Worm (Caenorhabditis elegans) whole organism, early embryonic: ENCODE results near the gene rod-1.

Source experiments
- B0310.2 ChIP-seq: sonication (generic microtip); optimal IDR thresholded peaks from 2 replicates; lab custom pipeline; 2016; ENCODE audit warnings: mild to moderate bottlenecking, missing genetic modification characterization, missing compliant biosample characterization
- F13C5.2 ChIP-seq: sonication (generic microtip); optimal IDR thresholded peaks from 2 replicates; lab custom pipeline; 2017; ENCODE audit warnings: mild to moderate bottlenecking, missing genetic modification characterization, inconsistent platforms, missing compliant biosample characterization
- aly-1 ChIP-seq: sonication (generic microtip); optimal IDR thresholded peaks from 2 replicates; lab custom pipeline; 2016; ENCODE audit warnings: missing genetic modification characterization, missing compliant biosample characterization
- ama-1 ChIP-seq: fragments of 150-350 bp; optimal IDR thresholded peaks from 2 replicates; lab custom pipeline; 2014
- ceh-13 ChIP-seq: fragments of 200-800 bp; sonication (Bioruptor generic); optimal IDR thresholded peaks from 2 replicates; lab custom pipeline; 2018; ENCODE audit warnings: mild to moderate bottlenecking, missing genetic modification characterization, missing compliant biosample characterization
- ceh-36 ChIP-seq: sonication (generic microtip); optimal IDR thresholded peaks from 2 replicates; lab custom pipeline; 2016; ENCODE audit warnings: missing genetic modification characterization, inconsistent platforms, missing compliant biosample characterization
- ets-7 ChIP-seq: sonication (generic microtip); optimal IDR thresholded peaks from 2 replicates; lab custom pipeline; 2016; ENCODE audit warnings: missing genotype, missing genetic modification characterization, missing compliant biosample characterization
- flt-1 ChIP-seq: fragments of 200-800 bp; sonication (Bioruptor generic); IDR thresholded peaks from 2 replicates; pipeline ENCODE4 v1.3.6; 2022; ENCODE audit warnings: missing genetic modification characterization, missing compliant biosample characterization
- hmbx-1 ChIP-seq: sonication (generic microtip); optimal IDR thresholded peaks from 2 replicates; lab custom pipeline; 2016; ENCODE audit warnings: mild to moderate bottlenecking, missing genetic modification characterization, missing compliant biosample characterization
- hmg-4 ChIP-seq: fragments of 200-800 bp; sonication (Bioruptor generic); optimal IDR thresholded peaks from 2 replicates; lab custom pipeline; 2018; ENCODE audit warnings: mild to moderate bottlenecking, missing genetic modification characterization, missing compliant biosample characterization
- hnd-1 ChIP-seq: sonication (generic microtip); optimal IDR thresholded peaks from 2 replicates; lab custom pipeline; 2016; ENCODE audit warnings: missing genetic modification characterization, missing compliant biosample characterization
- pes-1 ChIP-seq: fragments of 200-800 bp; sonication (Bioruptor generic); IDR thresholded peaks from 2 replicates; pipeline ENCODE4 v1.3.6; 2022; ENCODE audit warnings: missing genetic modification reagents, missing genetic modification characterization, missing compliant biosample characterization
- scrt-1 ChIP-seq: fragments of 200-800 bp; sonication (Bioruptor generic); IDR thresholded peaks from 2 replicates; pipeline ENCODE4 v1.3.6; 2022; ENCODE audit warnings: missing genetic modification characterization, missing compliant biosample characterization
- sea-1 ChIP-seq: fragments of 200-800 bp; sonication (Bioruptor generic); conservative IDR thresholded peaks from 2 replicates; pipeline ENCODE4 v1.3.6; 2022; ENCODE audit warnings: missing genetic modification characterization, missing compliant biosample characterization
- tbx-11 ChIP-seq: fragments of 200-800 bp; sonication (Bioruptor generic); IDR thresholded peaks from 2 replicates; pipeline ENCODE4 v1.3.6; 2022; ENCODE audit warnings: missing genetic modification characterization, missing compliant biosample characterization
- tbx-37 ChIP-seq: fragments of 200-800 bp; sonication (Bioruptor generic); conservative IDR thresholded peaks from 2 replicates; pipeline ENCODE4 v1.3.6; 2022; ENCODE audit warnings: missing genetic modification reagents, missing genetic modification characterization, missing compliant biosample characterization
- tra-4 ChIP-seq: sonication (generic microtip); optimal IDR thresholded peaks from 2 replicates; lab custom pipeline; 2017; ENCODE audit warnings: missing genetic modification characterization, missing compliant biosample characterization

The rod-1 gene

ce11 chrIV:7478134-7478533 lies at the start of gene rod-1:
TSS of gene rod-1 (plus strand) at chrIV:7478452.
- TF ChIP-seq ets-7 (tag; lab: Kevin White, UChicago) (no peak), ceh-36 (no peak), F13C5.2 (tag; lab: Kevin White, UChicago) (no peak), tra-4 (tag; lab: Kevin White, UChicago) (no peak), B0310.2 (tag; lab: Kevin White, UChicago) (no peak), ama-1 (lab: Kevin White, UChicago) (no peak), ceh-13 (no peak), flt-1 (GFP tag; lab: Robert Waterston, UW) (no peak)

DNA sequence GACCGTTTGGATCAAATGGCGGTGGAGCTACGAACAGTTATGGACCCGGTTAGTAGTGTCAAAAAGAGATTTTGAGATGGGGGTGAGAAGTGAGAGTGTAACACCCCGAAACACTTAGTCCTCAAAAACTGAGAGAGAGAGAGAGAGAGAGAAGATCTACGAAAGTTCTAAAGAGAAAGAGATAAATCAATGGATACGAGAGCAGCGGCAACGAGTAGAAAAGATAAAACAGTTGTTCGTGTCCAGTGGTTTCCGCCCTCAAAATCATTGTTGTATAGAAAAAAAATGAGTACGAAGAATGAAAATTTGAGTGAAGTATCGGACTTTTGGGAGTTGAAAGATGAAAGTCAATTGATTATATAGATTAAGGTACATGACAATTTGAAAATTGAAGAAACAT lies 49.3 kb upstream of the rod-1 start:
- TF ChIP-seq tbx-37 (GFP tag; lab: Robert Waterston, UW) (no peak), hmbx-1 (tag; lab: Kevin White, UChicago) (no peak), ets-7 (tag; lab: Kevin White, UChicago) (no peak), hnd-1 (no peak), B0310.2 (tag; lab: Kevin White, UChicago) (no peak), ama-1 (lab: Kevin White, UChicago) (no peak), pes-1 (GFP tag; lab: Robert Waterston, UW) (no peak), ceh-36 (no peak)

DNA sequence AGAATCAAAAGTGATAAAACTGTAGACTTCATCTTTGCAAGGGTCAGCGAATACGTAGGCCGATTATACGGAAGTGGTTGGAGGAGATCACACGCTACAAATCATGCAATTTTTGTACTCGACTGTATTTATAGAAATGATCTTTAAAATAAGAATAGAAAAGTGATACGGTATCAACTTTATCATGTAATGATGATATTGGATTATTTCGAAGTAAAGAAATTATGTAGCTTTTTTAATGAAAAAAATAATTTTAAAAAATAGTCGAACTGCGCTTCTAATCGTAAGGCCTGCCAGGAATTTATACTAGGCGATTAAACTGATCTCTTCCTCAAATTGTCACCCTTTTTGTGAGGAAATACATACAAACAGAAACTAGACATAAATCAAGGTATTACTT lies 44.4 kb upstream of the rod-1 start, which contains the start of gene B0496.11:
Gene B0496.11, minus strand, starts transcription at position 101 of the 400 bp plus-strand sequence.
- TF ChIP-seq aly-1, result no peak
- no peak for TF ChIP-seq hmbx-1 (tag; lab: Kevin White, UChicago)
- TF ChIP-seq tra-4 (tag; lab: Kevin White, UChicago), result no peak
- TF ChIP-seq ets-7 (tag; lab: Kevin White, UChicago), result no peak
- TF ChIP-seq sea-1 (GFP tag; lab: Robert Waterston, UW), result no peak
- TF ChIP-seq ceh-13, result no peak
- no peak for TF ChIP-seq pes-1 (GFP tag; lab: Robert Waterston, UW)
- TF ChIP-seq ama-1 (lab: Kevin White, UChicago), result no peak
- TF ChIP-seq F13C5.2 (tag; lab: Kevin White, UChicago), result no peak
- no peak for TF ChIP-seq flt-1 (GFP tag; lab: Robert Waterston, UW)
- no peak for TF ChIP-seq hmg-4
- TF ChIP-seq tbx-11 (GFP tag; lab: Robert Waterston, UW), result no peak
- TF ChIP-seq ceh-36, result no peak
- no peak for TF ChIP-seq hnd-1
- TF ChIP-seq B0310.2 (tag; lab: Kevin White, UChicago), result no peak
- TF ChIP-seq scrt-1 (GFP tag; lab: Robert Waterston, UW), result no peak
- TF ChIP-seq tbx-37 (GFP tag; lab: Robert Waterston, UW), result no peak

DNA sequence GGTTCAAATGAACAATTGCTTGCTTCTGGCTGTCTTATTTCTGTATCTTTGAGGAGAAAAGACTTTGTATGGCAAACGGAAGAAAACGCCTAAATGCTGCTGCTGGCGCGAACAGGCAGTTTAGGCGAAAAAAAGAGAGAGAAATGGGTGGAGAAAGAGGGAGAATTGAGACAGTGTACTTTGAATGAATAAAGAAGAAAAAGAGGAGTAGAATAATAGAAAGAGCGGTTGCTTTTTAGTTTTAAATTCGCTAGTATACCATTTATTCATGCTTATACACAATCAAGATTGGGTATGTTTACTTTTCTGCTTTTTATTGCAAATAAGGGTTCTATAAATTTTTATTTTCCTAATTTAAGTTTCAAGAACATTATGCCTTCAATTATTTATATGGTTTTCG lies 38.9 kb upstream of the rod-1 start:
- no peak for TF ChIP-seq sea-1 (GFP tag; lab: Robert Waterston, UW)
- no peak for TF ChIP-seq tbx-37 (GFP tag; lab: Robert Waterston, UW)
- TF ChIP-seq pes-1 (GFP tag; lab: Robert Waterston, UW), result no peak
- no peak for TF ChIP-seq aly-1
- no peak for TF ChIP-seq F13C5.2 (tag; lab: Kevin White, UChicago)
- no peak for TF ChIP-seq hmg-4
- TF ChIP-seq hnd-1, result no peak
- no peak for TF ChIP-seq scrt-1 (GFP tag; lab: Robert Waterston, UW)
- TF ChIP-seq tbx-11 (GFP tag; lab: Robert Waterston, UW), result no peak
- no peak for TF ChIP-seq B0310.2 (tag; lab: Kevin White, UChicago)

- TF ChIP-seq hmg-4 (no peak), hnd-1 (no peak), ceh-13 (no peak)
These were observed 38.0 kb upstream of the rod-1 start for ce11 chrIV:7440238-7440637.

ce11 chrIV:7440985-7441384 lies 37.3 kb upstream of the rod-1 start:
- TF ChIP-seq flt-1 (GFP tag; lab: Robert Waterston, UW) (peak; percentile 33; the same call in 1 of the 2 replicates), pes-1 (GFP tag; lab: Robert Waterston, UW) (peak; percentile 53)

ce11 chrIV:7445236-7445635 lies 33.0 kb upstream of the rod-1 start, which contains the start of gene valv-1:
TSS of gene valv-1 (minus strand) at chrIV:7445336.
- no peak for TF ChIP-seq ceh-36
- TF ChIP-seq hmbx-1 (tag; lab: Kevin White, UChicago), result no peak
- no peak for TF ChIP-seq F13C5.2 (tag; lab: Kevin White, UChicago)
- TF ChIP-seq tbx-11 (GFP tag; lab: Robert Waterston, UW), result no peak
- no peak for TF ChIP-seq ama-1 (lab: Kevin White, UChicago)
- TF ChIP-seq ceh-13, result no peak
- TF ChIP-seq ets-7 (tag; lab: Kevin White, UChicago), result no peak
- no peak for TF ChIP-seq hnd-1
- no peak for TF ChIP-seq tra-4 (tag; lab: Kevin White, UChicago)
- TF ChIP-seq flt-1 (GFP tag; lab: Robert Waterston, UW), result no peak
- TF ChIP-seq scrt-1 (GFP tag; lab: Robert Waterston, UW), result no peak
- no peak for TF ChIP-seq aly-1
- TF ChIP-seq pes-1 (GFP tag; lab: Robert Waterston, UW), result no peak
- no peak for TF ChIP-seq tbx-37 (GFP tag; lab: Robert Waterston, UW)
- no peak for TF ChIP-seq B0310.2 (tag; lab: Kevin White, UChicago)
- TF ChIP-seq sea-1 (GFP tag; lab: Robert Waterston, UW), result no peak
- TF ChIP-seq hmg-4, result no peak

ce11 chrIV:7445995-7446394 lies 32.3 kb upstream of the rod-1 start, which contains the start of gene B0496.1:
TSS of gene B0496.1 (plus strand) at chrIV:7446295.
- TF ChIP-seq tbx-37 (GFP tag; lab: Robert Waterston, UW), result no peak
- TF ChIP-seq ceh-36, result no peak
- TF ChIP-seq pes-1 (GFP tag; lab: Robert Waterston, UW), result no peak
- TF ChIP-seq F13C5.2 (tag; lab: Kevin White, UChicago), result no peak
- TF ChIP-seq ets-7 (tag; lab: Kevin White, UChicago), result no peak
- TF ChIP-seq B0310.2 (tag; lab: Kevin White, UChicago), result no peak
- TF ChIP-seq aly-1, result no peak
- no peak for TF ChIP-seq hmg-4
- TF ChIP-seq tbx-11 (GFP tag; lab: Robert Waterston, UW), result no peak
